Fruit fly (Drosophila melanogaster) whole organism, embryonic: ENCODE results near the gene Etfb.

Experiments used
- Aef1 ChIP-seq: fragments of 200-800 bp; sonication (Bioruptor generic); IDR thresholded peaks from 3 replicates; pipeline ENCODE4 v1.3.6; 2022; ENCODE audit warnings: missing biosample characterization, missing genetic modification characterization
- Antp ChIP-seq: fragments of 200-800 bp; sonication (Bioruptor generic); optimal IDR thresholded peaks from 3 replicates; lab custom pipeline; 2016; ENCODE audit warnings: missing biosample characterization, missing genetic modification characterization
- Bgb ChIP-seq: fragments of 200-800 bp; sonication (Bioruptor generic); IDR thresholded peaks from 2 replicates; pipeline ENCODE4 v1.3.6; 2022; ENCODE audit warnings: missing biosample characterization, missing genetic modification characterization; ENCODE audit not compliant: partially characterized antibody
- CG12104 ChIP-seq: fragments of 200-800 bp; sonication (Bioruptor generic); optimal IDR thresholded peaks from 3 replicates; lab custom pipeline; 2016; ENCODE audit warnings: missing biosample characterization, missing genetic modification characterization
- CG14710 ChIP-seq: fragments of 200-800 bp; sonication (Bioruptor generic); optimal IDR thresholded peaks from 3 replicates; lab custom pipeline; 2019; ENCODE audit warnings: missing biosample characterization, mild to moderate bottlenecking, missing genetic modification characterization, moderate library complexity
- CG1603 ChIP-seq: fragments of 200-800 bp; sonication (Bioruptor generic); optimal IDR thresholded peaks from 2 replicates; lab custom pipeline; 2019; ENCODE audit warnings: missing biosample characterization, mild to moderate bottlenecking, missing genetic modification characterization, moderate library complexity
- CG1647 ChIP-seq: fragments of 200-800 bp; sonication (Bioruptor generic); optimal IDR thresholded peaks from 3 replicates; lab custom pipeline; 2016; ENCODE audit warnings: missing biosample characterization, missing genetic modification characterization
- CG16863 ChIP-seq: fragments of 200-800 bp; sonication (Bioruptor generic); optimal IDR thresholded peaks from 3 replicates; lab custom pipeline; 2016; ENCODE audit warnings: missing biosample characterization, missing genetic modification characterization
- CG17385 ChIP-seq: fragments of 200-800 bp; sonication (Bioruptor generic); optimal IDR thresholded peaks from 3 replicates; lab custom pipeline; 2018; ENCODE audit warnings: missing biosample characterization, mild to moderate bottlenecking, missing genetic modification characterization
- CG2712 ChIP-seq: fragments of 200-800 bp; optimal IDR thresholded peaks from 3 replicates; lab custom pipeline; 2019; ENCODE audit warnings: missing biosample characterization, mild to moderate bottlenecking, missing genetic modification characterization, moderate library complexity
- CG32532 ChIP-seq: fragments of 200-800 bp; sonication (Bioruptor generic); IDR thresholded peaks from 2 replicates; pipeline ENCODE4 v1.3.6; 2022; ENCODE audit warnings: missing biosample characterization, missing genetic modification characterization
- CG32767 ChIP-seq: fragments of 200-800 bp; sonication (Bioruptor generic); IDR thresholded peaks from 2 replicates; pipeline ENCODE4 v1.3.6; 2022; ENCODE audit warnings: missing biosample characterization, missing genetic modification characterization
- CG43689 ChIP-seq: fragments of 200-800 bp; sonication (Bioruptor generic); IDR thresholded peaks from 2 replicates; pipeline ENCODE4 v1.3.6; 2022; ENCODE audit warnings: missing biosample characterization, missing genetic modification characterization
- CG4404 ChIP-seq: fragments of 200-800 bp; sonication (Bioruptor generic); IDR thresholded peaks from 2 replicates; pipeline ENCODE4 v1.3.6; 2022; ENCODE audit warnings: missing biosample characterization, missing genetic modification characterization
- CG5180 ChIP-seq: fragments of 200-800 bp; sonication (Bioruptor generic); optimal IDR thresholded peaks from 3 replicates; lab custom pipeline; 2017; ENCODE audit warnings: missing biosample characterization, missing genetic modification characterization, mild to moderate bottlenecking, moderate library complexity, missing genetic modification reagents
- CG8290 ChIP-seq, 3 experiments: fragments of 200-800 bp; sonication (Bioruptor generic); optimal IDR thresholded peaks; 2 replicates each; lab custom pipeline; 2016 to 2019; ENCODE audit warnings: missing biosample characterization in 3 of 3, missing genetic modification characterization in 3 of 3, mild to moderate bottlenecking in 2 of 3, moderate library complexity in 1 of 3
- CG8359 ChIP-seq: fragments of 200-800 bp; sonication (Bioruptor generic); optimal IDR thresholded peaks from 2 replicates; lab custom pipeline; 2017; ENCODE audit warnings: missing biosample characterization, mild to moderate bottlenecking, missing genetic modification characterization, borderline replicate concordance
- CG8765 ChIP-seq: fragments of 200-800 bp; sonication (Bioruptor generic); IDR thresholded peaks from 2 replicates; pipeline ENCODE4 v1.3.6; 2022; ENCODE audit warnings: missing biosample characterization, missing genetic modification characterization
- Dll ChIP-seq: fragments of 200-800 bp; sonication (Bioruptor generic); IDR thresholded peaks from 4 replicates; pipeline ENCODE4 v1.3.6; 2022; ENCODE audit warnings: missing biosample characterization, missing genetic modification characterization; ENCODE audit not compliant: partially characterized antibody
- Doc3 ChIP-seq: fragments of 200-800 bp; sonication (Bioruptor generic); IDR thresholded peaks from 3 replicates; pipeline ENCODE4 v1.3.6; 2022; ENCODE audit warnings: missing biosample characterization, missing genetic modification characterization; ENCODE audit not compliant: partially characterized antibody
- Drgx ChIP-seq: fragments of 200-800 bp; sonication (Bioruptor generic); IDR thresholded peaks from 2 replicates; pipeline ENCODE4 v1.3.6; 2022; ENCODE audit warnings: missing biosample characterization, missing genetic modification characterization
- E2f1 ChIP-seq: fragments of 200-800 bp; sonication (Bioruptor generic); IDR thresholded peaks from 2 replicates; pipeline ENCODE4 v1.3.6; 2022; ENCODE audit warnings: missing biosample characterization, missing genetic modification characterization
- HLH54F ChIP-seq: fragments of 200-800 bp; sonication (Bioruptor generic); optimal IDR thresholded peaks from 3 replicates; lab custom pipeline; 2016; ENCODE audit warnings: missing biosample characterization, missing genetic modification characterization
- Lpt ChIP-seq: fragments of >200 bp; optimal IDR thresholded peaks from 2 replicates; lab custom pipeline; 2018; ENCODE audit warnings: missing biosample characterization, missing genetic modification characterization
- MESR4 ChIP-seq: fragments of 200-800 bp; sonication (Bioruptor generic); optimal IDR thresholded peaks from 2 replicates; lab custom pipeline; 2018; ENCODE audit warnings: missing biosample characterization, mild to moderate bottlenecking, missing genetic modification characterization, moderate library complexity
- Opbp ChIP-seq: fragments of 200-800 bp; sonication (Bioruptor generic); IDR thresholded peaks from 3 replicates; pipeline ENCODE4 v1.3.6; 2022; ENCODE audit warnings: missing biosample characterization, missing genetic modification characterization; ENCODE audit not compliant: partially characterized antibody
- PHDP ChIP-seq: fragments of 200-800 bp; sonication (Bioruptor generic); optimal IDR thresholded peaks from 3 replicates; lab custom pipeline; 2018; ENCODE audit warnings: missing biosample characterization, mild to moderate bottlenecking, missing genetic modification characterization, moderate library complexity
- Sry-β ChIP-seq: fragments of 200-800 bp; sonication (Bioruptor generic); optimal IDR thresholded peaks from 2 replicates; lab custom pipeline; 2018; ENCODE audit warnings: missing biosample characterization, mild to moderate bottlenecking, missing genetic modification characterization, moderate library complexity
- Sry-δ ChIP-seq: fragments of 200-800 bp; sonication (Bioruptor generic); optimal IDR thresholded peaks from 2 replicates; lab custom pipeline; 2016; ENCODE audit warnings: missing biosample characterization, missing genetic modification characterization
- Vsx1 ChIP-seq: fragments of 200-800 bp; sonication (Bioruptor generic); optimal IDR thresholded peaks from 2 replicates; lab custom pipeline; 2017; ENCODE audit warnings: missing biosample characterization, mild to moderate bottlenecking, missing genetic modification characterization, missing genetic modification reagents
- bowl ChIP-seq: fragments of 200-800 bp; sonication (Bioruptor generic); IDR thresholded peaks from 2 replicates; pipeline ENCODE4 v1.3.6; 2022; ENCODE audit warnings: missing biosample characterization, missing genetic modification characterization
- cad ChIP-seq: fragments of >200 bp; optimal IDR thresholded peaks from 2 replicates; lab custom pipeline; 2017; ENCODE audit warnings: missing biosample characterization, missing genetic modification characterization
- cg ChIP-seq: fragments of 200-800 bp; sonication (Bioruptor generic); optimal IDR thresholded peaks from 3 replicates; lab custom pipeline; 2019; ENCODE audit warnings: missing biosample characterization, mild to moderate bottlenecking, missing genetic modification characterization, moderate library complexity
- ci ChIP-seq: fragments of 200-800 bp; sonication (Bioruptor generic); IDR thresholded peaks from 3 replicates; pipeline ENCODE4 v1.3.6; 2022; ENCODE audit warnings: missing biosample characterization, missing genetic modification characterization
- da ChIP-seq: fragments of 200-800 bp; sonication (Bioruptor generic); optimal IDR thresholded peaks from 2 replicates; lab custom pipeline; 2016; ENCODE audit warnings: missing biosample characterization, missing genetic modification characterization
- danr ChIP-seq: fragments of 200-800 bp; sonication (Bioruptor generic); IDR thresholded peaks from 2 replicates; pipeline ENCODE4 v1.3.6; 2022; ENCODE audit warnings: missing biosample characterization, missing genetic modification characterization
- gsb-n ChIP-seq: fragments of 200-800 bp; sonication (Bioruptor generic); optimal IDR thresholded peaks from 3 replicates; lab custom pipeline; 2018; ENCODE audit warnings: missing biosample characterization, mild to moderate bottlenecking, missing genetic modification characterization
- jing ChIP-seq: fragments of 200-800 bp; sonication (Bioruptor generic); optimal IDR thresholded peaks from 2 replicates; lab custom pipeline; 2018; ENCODE audit warnings: missing biosample characterization, mild to moderate bottlenecking, missing genetic modification characterization
- nerfin-2 ChIP-seq: fragments of 200-800 bp; sonication (Bioruptor generic); IDR thresholded peaks from 2 replicates; pipeline ENCODE4 v1.3.6; 2022; ENCODE audit warnings: missing biosample characterization, missing genetic modification characterization; ENCODE audit not compliant: partially characterized antibody
- onecut ChIP-seq: fragments of 200-800 bp; sonication (Bioruptor generic); IDR thresholded peaks from 2 replicates; pipeline ENCODE4 v1.3.6; 2022; ENCODE audit warnings: missing biosample characterization, missing genetic modification characterization
- pho ChIP-seq: fragments of 200-800 bp; sonication (Bioruptor generic); optimal IDR thresholded peaks from 2 replicates; lab custom pipeline; 2016; ENCODE audit warnings: missing biosample characterization, missing genetic modification characterization
- pros ChIP-seq: fragments of 200-800 bp; sonication (Bioruptor generic); optimal IDR thresholded peaks from 3 replicates; lab custom pipeline; 2019; ENCODE audit warnings: missing biosample characterization, mild to moderate bottlenecking, missing genetic modification characterization, moderate library complexity
- ranshi ChIP-seq: fragments of 200-800 bp; sonication (Bioruptor generic); IDR thresholded peaks from 2 replicates; pipeline ENCODE4 v1.3.6; 2022; ENCODE audit warnings: missing biosample characterization, missing genetic modification characterization
- shn ChIP-seq: fragments of 200-800 bp; sonication (Bioruptor generic); optimal IDR thresholded peaks from 3 replicates; lab custom pipeline; 2016; ENCODE audit warnings: missing biosample characterization, missing genetic modification characterization
- slbo ChIP-seq: fragments of 200-800 bp; sonication (Bioruptor generic); IDR thresholded peaks from 2 replicates; pipeline ENCODE4 v1.3.6; 2022; ENCODE audit warnings: missing biosample characterization, missing genetic modification characterization
- usp ChIP-seq: fragments of >200 bp; optimal IDR thresholded peaks from 2 replicates; lab custom pipeline; 2017; ENCODE audit warnings: missing biosample characterization, missing genetic modification characterization
- wdn ChIP-seq: fragments of 200-800 bp; sonication (Bioruptor generic); IDR thresholded peaks from 2 replicates; pipeline ENCODE4 v1.3.6; 2022; ENCODE audit warnings: missing biosample characterization, missing genetic modification characterization
- zen2 ChIP-seq: fragments of 200-800 bp; sonication (Bioruptor generic); IDR thresholded peaks from 3 replicates; pipeline ENCODE4 v1.3.6; 2022; ENCODE audit warnings: missing biosample characterization, missing genetic modification characterization; ENCODE audit not compliant: partially characterized antibody

Etfb gene

DNA sequence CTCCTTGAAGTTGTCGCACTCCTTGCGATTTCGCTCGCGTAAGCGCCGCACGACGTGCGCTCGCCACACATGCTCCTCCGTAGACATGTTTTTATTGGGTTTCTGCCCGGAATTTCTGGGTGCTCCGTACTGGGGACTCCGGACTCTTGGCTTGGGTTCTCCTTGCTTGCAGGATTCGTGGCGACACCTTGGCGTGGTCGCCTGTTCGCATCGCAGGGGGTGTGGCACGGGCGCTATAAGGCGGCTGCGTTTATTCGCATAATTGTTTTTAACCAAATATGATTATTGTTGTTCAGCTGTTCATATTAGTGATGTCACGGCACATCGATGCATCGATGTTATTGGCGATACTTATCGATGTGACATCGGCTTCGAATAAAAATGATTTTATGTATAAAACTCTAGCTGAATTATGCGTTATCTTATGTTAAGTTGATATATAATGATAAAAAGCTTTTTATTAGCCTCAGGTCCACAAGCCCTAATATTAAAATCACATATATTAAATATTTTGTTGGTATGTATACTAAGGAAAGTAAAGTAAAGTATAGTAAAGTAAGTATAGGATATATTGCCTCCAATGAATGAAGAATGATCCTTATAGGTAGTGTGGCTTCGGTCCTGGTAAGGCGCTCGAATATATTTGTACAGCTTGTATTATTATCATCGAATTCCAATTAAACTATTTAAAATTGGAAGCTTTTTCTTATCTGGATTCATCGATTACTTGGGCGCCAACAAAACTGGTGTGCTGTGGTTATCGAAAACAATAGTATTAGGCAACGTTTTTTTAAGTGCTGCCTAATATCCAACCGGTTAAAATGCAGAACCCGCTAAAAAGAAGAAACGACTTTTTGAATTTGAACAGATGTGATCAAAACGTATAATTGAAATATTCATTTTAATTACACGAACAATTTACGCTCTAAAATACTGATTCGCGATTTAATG is 32.3 kb upstream of the Etfb start, which contains the start of gene Atg16 (continued):
- no peak for TF ChIP-seq cg
- TF ChIP-seq pros (GFP tag; lab: Kevin White, UChicago): no peak
- peak; percentile 38 for TF ChIP-seq CG14710 (tag; lab: Kevin White, UChicago)
- TF ChIP-seq CG17385 (GFP tag; lab: Kevin White, UChicago): no peak
- no peak for TF ChIP-seq CG12104 (GFP tag; lab: Kevin White, UChicago)
- TF ChIP-seq pho (GFP tag; lab: Kevin White, UChicago): no peak
- 0 out of 2 replicates have a peak, but pooled peaks have one; percentile 16 for TF ChIP-seq ranshi (GFP tag; lab: Robert Waterston, UW)
- TF ChIP-seq Drgx (GFP tag; lab: Robert Waterston, UW): no peak
- no peak for TF ChIP-seq Antp (GFP tag; lab: Kevin White, UChicago)
- TF ChIP-seq danr (GFP tag; lab: Robert Waterston, UW): no peak
- TF ChIP-seq E2f1: no peak
- TF ChIP-seq CG8290 (GFP tag; optimal IDR thresholded peaks at IDR 0.05; lab: Kevin White, UChicago): no peak
- no peak for TF ChIP-seq CG8290 (tag; optimal IDR thresholded peaks at IDR 0.05; lab: Kevin White, UChicago)
- no peak for TF ChIP-seq da (GFP tag; lab: Kevin White, UChicago)
- TF ChIP-seq wdn (GFP tag; lab: Robert Waterston, UW): no peak
- TF ChIP-seq jing (GFP tag; lab: Kevin White, UChicago): no peak
- TF ChIP-seq nerfin-2 (GFP tag; lab: Robert Waterston, UW): peak; percentile 87
- TF ChIP-seq CG4404 (GFP tag; lab: Robert Waterston, UW): no peak
- TF ChIP-seq CG16863: no peak
- TF ChIP-seq CG32767: no peak
- no peak for TF ChIP-seq gsb-n (tag; lab: Kevin White, UChicago)
- TF ChIP-seq CG43689 (GFP tag; lab: Robert Waterston, UW): no peak
- no peak for TF ChIP-seq Lpt (GFP tag; lab: Kevin White, UChicago)
- peak; percentile 90 for TF ChIP-seq MESR4 (GFP tag; lab: Kevin White, UChicago)
- TF ChIP-seq usp: no peak
- TF ChIP-seq CG32532 (GFP tag; lab: Robert Waterston, UW): no peak
- peak; percentile 85 for TF ChIP-seq zen2 (GFP tag; lab: Robert Waterston, UW)
- TF ChIP-seq Sry-δ (GFP tag; lab: Kevin White, UChicago): peak; percentile 81
- peak; percentile 95 for TF ChIP-seq Opbp (GFP tag; lab: Robert Waterston, UW)
- peak; percentile 90 for TF ChIP-seq Dll
- no peak for TF ChIP-seq cad
- peak; percentile 3 for TF ChIP-seq CG1603 (tag; lab: Kevin White, UChicago)
- TF ChIP-seq CG8765 (GFP tag; lab: Robert Waterston, UW): no peak
- TF ChIP-seq CG8359 (GFP tag; lab: Kevin White, UChicago): no peak
- TF ChIP-seq CG5180: no peak
- no peak for TF ChIP-seq Sry-β (GFP tag; lab: Kevin White, UChicago)
- peak; percentile 92 for TF ChIP-seq Bgb
- no peak for TF ChIP-seq onecut (GFP tag; lab: Robert Waterston, UW)
- TF ChIP-seq Aef1: no peak
- TF ChIP-seq Vsx1: no peak
- no peak for TF ChIP-seq CG2712 (tag; lab: Kevin White, UChicago)
- TF ChIP-seq PHDP: no peak
- TF ChIP-seq slbo (GFP tag; lab: Robert Waterston, UW): peak; percentile 46; the same call in 1 of the 2 replicates
- no peak for TF ChIP-seq CG1647 (GFP tag; lab: Kevin White, UChicago)
- no peak for TF ChIP-seq bowl
- TF ChIP-seq Doc3 (GFP tag; lab: Robert Waterston, UW): peak; percentile 92
- TF ChIP-seq shn (GFP tag; lab: Kevin White, UChicago): no peak
- TF ChIP-seq ci (GFP tag; lab: Robert Waterston, UW): 0 out of 3 replicates have a peak, but pooled peaks have one; percentile 18
- no peak for TF ChIP-seq HLH54F (GFP tag; lab: Kevin White, UChicago)
